In genomic region chrIII:7545189-7545588, ce11 we compare ENCODE assay signal across 5 worm cellular contexts.
TF ChIP-seq lines count a peak whose summit lies in the region.

No protein-coding gene starts in this region.

TF ChIP-seq in whole organism, L1 larva, 84 proteins besides CTCF, POLR2A, EP300 and RAD21 (continues in another document):
- TF ChIP-seq aly-2 (tag; optimal IDR thresholded peaks at IDR 0.05; lab: Kevin White, UChicago) (no peak), nhr-84 (tag; optimal IDR thresholded peaks at IDR 0.05; lab: Kevin White, UChicago) (no peak), sox-4 (tag; optimal IDR thresholded peaks at IDR 0.05; lab: Kevin White, UChicago) (no peak), ceh-63 (GFP tag; optimal IDR thresholded peaks at IDR 0.05; lab: Kevin White, UChicago) (no peak), unc-130 (tag; optimal IDR thresholded peaks at IDR 0.05; lab: Kevin White, UChicago) (no peak), mab-9 (GFP tag; IDR thresholded peaks at IDR 0.05; lab: Robert Waterston, UW) (no peak), snu-23 (GFP tag; optimal IDR thresholded peaks at IDR 0.05; lab: Kevin White, UChicago) (peak; percentile 3), ceh-8 (GFP tag; optimal IDR thresholded peaks at IDR 0.05; lab: Kevin White, UChicago) (no peak), lsy-2 (tag; optimal IDR thresholded peaks at IDR 0.05; lab: Kevin White, UChicago) (peak in 1 of 2 experiments; percentile 15), nhr-11 (tag; optimal IDR thresholded peaks at IDR 0.05; lab: Kevin White, UChicago) (no peak), nhr-90 (tag; optimal IDR thresholded peaks at IDR 0.05; lab: Kevin White, UChicago; ENCODE audit: poor library complexity) (no peak), zag-1 (tag; optimal IDR thresholded peaks at IDR 0.05; lab: Kevin White, UChicago) (no peak), aha-1 (tag; optimal IDR thresholded peaks at IDR 0.05; lab: Kevin White, UChicago) (no peak), rnt-1 (tag; optimal IDR thresholded peaks at IDR 0.05; lab: Kevin White, UChicago) (peak; percentile 47), efl-1 (optimal IDR thresholded peaks at IDR 0.05; lab: Kevin White, UChicago) (no peak), efl-1 (GFP tag; optimal IDR thresholded peaks at IDR 0.05 in 1 of 2; lab: Kevin White, UChicago) (no peak), hlh-17 (GFP tag; optimal IDR thresholded peaks at IDR 0.05; lab: Kevin White, UChicago; ENCODE audit: borderline replicate concordance) (no peak), nhr-71 (tag; optimal IDR thresholded peaks at IDR 0.05; lab: Kevin White, UChicago) (peak; percentile 6), skn-1 (tag; optimal IDR thresholded peaks at IDR 0.05; lab: Kevin White, UChicago) (no peak)

TF ChIP-seq in whole organism, L4 larva, 104 proteins besides CTCF, POLR2A, EP300 and RAD21:
- TF ChIP-seq sdz-12 (GFP tag; optimal IDR thresholded peaks at IDR 0.05; lab: Kevin White, UChicago) (no peak), daf-16 (GFP tag; optimal IDR thresholded peaks at IDR 0.05; lab: Kevin White, UChicago) (peak in 1 of 2 experiments; percentile 90), daf-16 (tag; optimal IDR thresholded peaks at IDR 0.05; lab: Kevin White, UChicago) (no peak), zfp-3 (GFP tag; conservative IDR thresholded peaks at IDR 0.05; lab: Robert Waterston, UW) (no peak), aha-1 (tag; lab: Kevin White, UChicago) (peak; percentile 53), pha-4 (GFP tag; IDR thresholded peaks at IDR 0.05; lab: Robert Waterston, UW) (no peak), pha-4 (tag; optimal IDR thresholded peaks at IDR 0.05; lab: Kevin White, UChicago) (no peak), pqm-1 (tag; optimal IDR thresholded peaks at IDR 0.05; lab: Kevin White, UChicago) (no peak), unc-62 (GFP tag; optimal IDR thresholded peaks at IDR 0.05 in 1 of 2; lab: Kevin White, UChicago) (peak in 1 of 2 experiments; percentile 56), unc-62 (tag; optimal IDR thresholded peaks at IDR 0.05; lab: Kevin White, UChicago) (no peak), vab-7 (GFP tag; IDR thresholded peaks at IDR 0.05; lab: Robert Waterston, UW) (no peak)

TF ChIP-seq in whole organism, early embryonic, 17 proteins besides CTCF, POLR2A, EP300 and RAD21:
- TF ChIP-seq ceh-36 (tag; optimal IDR thresholded peaks at IDR 0.05; lab: Kevin White, UChicago) = peak; percentile 53
- TF ChIP-seq ama-1 (optimal IDR thresholded peaks at IDR 0.05; lab: Kevin White, UChicago) = no peak

TF ChIP-seq in whole organism, late embryonic, 69 proteins besides CTCF, POLR2A, EP300 and RAD21:
- TF ChIP-seq ceh-6 (GFP tag; optimal IDR thresholded peaks at IDR 0.05; lab: Kevin White, UChicago) (no peak), hlh-13 (GFP tag; optimal IDR thresholded peaks at IDR 0.05; lab: Kevin White, UChicago) (no peak), npax-4 (tag; optimal IDR thresholded peaks at IDR 0.05; lab: Kevin White, UChicago) (no peak), pag-3 (tag; optimal IDR thresholded peaks at IDR 0.05; lab: Kevin White, UChicago; ENCODE audit: borderline replicate concordance) (no peak), unc-55 (GFP tag; optimal IDR thresholded peaks at IDR 0.05; lab: Kevin White, UChicago) (peak; percentile 33), T23F11.4 (GFP tag; optimal IDR thresholded peaks at IDR 0.05; lab: Kevin White, UChicago) (no peak), nhr-232 (tag; optimal IDR thresholded peaks at IDR 0.05; lab: Kevin White, UChicago) (no peak), elt-2 (tag; optimal IDR thresholded peaks at IDR 0.05; lab: Kevin White, UChicago) (no peak), pha-4 (tag; optimal IDR thresholded peaks at IDR 0.05; lab: Kevin White, UChicago) (no peak), K09A11.1 (tag; optimal IDR thresholded peaks at IDR 0.05; lab: Kevin White, UChicago; ENCODE audit: insufficient read depth) (no peak), pax-1 (tag; optimal IDR thresholded peaks at IDR 0.05; lab: Kevin White, UChicago) (no peak), dmd-4 (tag; optimal IDR thresholded peaks at IDR 0.05; lab: Kevin White, UChicago; ENCODE audit: borderline replicate concordance) (no peak), ahr-1 (tag; optimal IDR thresholded peaks at IDR 0.05; lab: Kevin White, UChicago) (no peak), unc-86 (tag; optimal IDR thresholded peaks at IDR 0.05; lab: Kevin White, UChicago) (no peak), Y22D7AL.16 (tag; optimal IDR thresholded peaks at IDR 0.05; lab: Kevin White, UChicago) (no peak), sox-4 (tag; optimal IDR thresholded peaks at IDR 0.05; lab: Kevin White, UChicago) (no peak), ceh-22 (tag; optimal IDR thresholded peaks at IDR 0.05; lab: Kevin White, UChicago) (no peak), ttx-3 (tag; optimal IDR thresholded peaks at IDR 0.05; lab: Kevin White, UChicago) (no peak), ceh-24 (tag; optimal IDR thresholded peaks at IDR 0.05; lab: Kevin White, UChicago) (no peak), ets-4 (tag; optimal IDR thresholded peaks at IDR 0.05; lab: Kevin White, UChicago) (no peak), C08G9.2 (tag; optimal IDR thresholded peaks at IDR 0.05; lab: Kevin White, UChicago) (no peak), hlh-8 (tag; optimal IDR thresholded peaks at IDR 0.05; lab: Kevin White, UChicago) (no peak), eyg-1 (tag; optimal IDR thresholded peaks at IDR 0.05; lab: Kevin White, UChicago) (no peak), rnt-1 (tag; optimal IDR thresholded peaks at IDR 0.05; lab: Kevin White, UChicago) (peak; percentile 20), nfya-1 (tag; optimal IDR thresholded peaks at IDR 0.05; lab: Kevin White, UChicago) (peak; percentile 18), ceh-2 (tag; optimal IDR thresholded peaks at IDR 0.05; lab: Kevin White, UChicago) (no peak), nhr-11 (tag; optimal IDR thresholded peaks at IDR 0.05; lab: Kevin White, UChicago) (no peak)

TF ChIP-seq in whole organism, mixed stage, embryonic, 35 proteins besides CTCF, POLR2A, EP300 and RAD21:
- TF ChIP-seq unc-120 (tag; optimal IDR thresholded peaks at IDR 0.05; lab: Kevin White, UChicago; ENCODE audit: poor library complexity, severe bottlenecking) (peak; percentile 83), nhr-76 (tag; optimal IDR thresholded peaks at IDR 0.05; lab: Kevin White, UChicago) (no peak), cnd-1 (tag; optimal IDR thresholded peaks at IDR 0.05; lab: Kevin White, UChicago) (no peak), ztf-11 (tag; optimal IDR thresholded peaks at IDR 0.05; lab: Kevin White, UChicago) (no peak), unc-62 (GFP tag; optimal IDR thresholded peaks at IDR 0.05; lab: Kevin White, UChicago) (peak; percentile 74), zip-8 (tag; optimal IDR thresholded peaks at IDR 0.05; lab: Kevin White, UChicago) (no peak), elt-3 (tag; optimal IDR thresholded peaks at IDR 0.05; lab: Kevin White, UChicago) (no peak), tbx-8 (GFP tag; optimal IDR thresholded peaks at IDR 0.05; lab: Kevin White, UChicago) (no peak), hlh-1 (tag; optimal IDR thresholded peaks at IDR 0.05; lab: Kevin White, UChicago) (peak; percentile 93), mls-2 (tag; optimal IDR thresholded peaks at IDR 0.05; lab: Kevin White, UChicago) (no peak)

Comparison
In these comparisons a context has a peak if more than half of its experiments do, and no peak if none do; other contexts are left out.
1. Of the 29 proteins assayed by ChIP-seq in both whole organism, L4 larva and whole organism, L1 larva: peak only in whole organism, L4 larva: aha-1; only in whole organism, L1 larva: none; in both: none; in neither: 26; mixed calls (peak in some experiments, not most) for 2.